Worm (Caenorhabditis elegans): ENCODE data around the gene sri-54.

- no peak for TF ChIP-seq mef-2 (tag; optimal IDR thresholded peaks at IDR 0.05)
- no peak for TF ChIP-seq ets-5 (GFP tag; IDR thresholded peaks at IDR 0.05)
- TF ChIP-seq ces-1 (GFP tag; optimal IDR thresholded peaks at IDR 0.05), result no peak
- TF ChIP-seq snpc-4 (tag; optimal IDR thresholded peaks at IDR 0.05), result no peak
- no peak for TF ChIP-seq lsy-2 (tag; optimal IDR thresholded peaks at IDR 0.05)
- no peak for TF ChIP-seq skn-1 (tag; optimal IDR thresholded peaks at IDR 0.05)
- no peak for TF ChIP-seq ceh-82 (tag; optimal IDR thresholded peaks at IDR 0.05)
These were observed 28.2 kb downstream of the sri-54 start for ce11 chrII:3109533-3109932.

Data from whole organism, L1 larva.